Fruit fly (Drosophila melanogaster): ENCODE data around the gene CG10352.

DNA sequence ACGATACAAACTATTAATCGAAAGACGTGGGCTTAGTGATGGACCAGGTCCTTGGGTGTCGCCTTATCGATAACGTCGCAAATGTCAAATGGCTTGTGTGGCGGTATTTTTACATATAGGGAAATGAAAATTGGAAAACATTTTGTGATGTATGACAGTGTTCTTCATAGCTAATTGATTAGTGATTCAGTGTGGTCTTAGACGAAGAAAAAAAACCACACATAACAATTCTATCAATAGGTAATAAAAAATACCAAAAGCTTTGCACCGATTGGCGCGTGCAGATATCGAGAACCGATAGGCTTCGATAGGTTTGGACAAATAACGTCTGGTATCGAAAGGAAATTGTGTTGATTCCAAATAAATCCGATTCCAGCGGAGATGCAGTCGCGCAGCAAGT lies 8.1 kb downstream of the CG10352 start, which contains the start of the genes Nrd1 and CG1847:
- TF ChIP-seq Hr96 (GFP tag; optimal IDR thresholded peaks at IDR 0.05) (no peak), bab1 (GFP tag; optimal IDR thresholded peaks at IDR 0.05) (no peak), pad (GFP tag; optimal IDR thresholded peaks at IDR 0.05) (no peak), CG1620 (GFP tag; optimal IDR thresholded peaks at IDR 0.05) (no peak), CG12768 (GFP tag; optimal IDR thresholded peaks at IDR 0.05) (no peak), cic (GFP tag; optimal IDR thresholded peaks at IDR 0.05) (no peak), CG5204 (GFP tag; optimal IDR thresholded peaks at IDR 0.05) (no peak), tj (GFP tag; optimal IDR thresholded peaks at IDR 0.05) (no peak), CG7101 (tag; optimal IDR thresholded peaks at IDR 0.05) (no peak), toe (GFP tag; optimal IDR thresholded peaks at IDR 0.05) (no peak)

All from whole organism, adult.